Fruit fly (Drosophila melanogaster) whole organism, embryonic: ENCODE measurements around the gene corolla.

ENCODE experiments used
- Abd-B ChIP-seq: fragments of 200-800 bp; sonication (Bioruptor generic); optimal IDR thresholded peaks from 2 replicates; lab custom pipeline; 2018; ENCODE audit warnings: missing biosample characterization, mild to moderate bottlenecking, missing genetic modification characterization, moderate library complexity
- B-H2 ChIP-seq: fragments of 200-800 bp; sonication (Bioruptor generic); optimal IDR thresholded peaks from 2 replicates; lab custom pipeline; 2018; ENCODE audit warnings: missing biosample characterization, mild to moderate bottlenecking, missing genetic modification characterization
- CG10565 ChIP-seq: fragments of 200-800 bp; sonication (Bioruptor generic); optimal IDR thresholded peaks from 3 replicates; lab custom pipeline; 2016; ENCODE audit warnings: missing biosample characterization, mild to moderate bottlenecking, missing genetic modification characterization
- CG11247 ChIP-seq: fragments of 200-800 bp; sonication (Bioruptor generic); IDR thresholded peaks from 2 replicates; pipeline ENCODE4 v1.3.6; 2022; ENCODE audit warnings: missing biosample characterization, missing genetic modification characterization
- CG13296 ChIP-seq: fragments of 200-800 bp; sonication (Bioruptor generic); optimal IDR thresholded peaks from 3 replicates; lab custom pipeline; 2018; ENCODE audit warnings: missing biosample characterization, mild to moderate bottlenecking, missing genetic modification characterization
- CG13894 ChIP-seq: fragments of 200-800 bp; sonication (Bioruptor generic); optimal IDR thresholded peaks from 3 replicates; lab custom pipeline; 2018; ENCODE audit warnings: missing biosample characterization, mild to moderate bottlenecking, missing genetic modification characterization, moderate library complexity
- CG18599 ChIP-seq: fragments of 200-800 bp; sonication (Bioruptor generic); optimal IDR thresholded peaks from 3 replicates; lab custom pipeline; 2017; ENCODE audit warnings: missing biosample characterization, missing genetic modification characterization, mild to moderate bottlenecking, moderate library complexity, missing genetic modification reagents
- CG2678 ChIP-seq: fragments of 200-800 bp; sonication (Bioruptor generic); optimal IDR thresholded peaks from 3 replicates; lab custom pipeline; 2019; ENCODE audit warnings: missing biosample characterization, mild to moderate bottlenecking, missing genetic modification characterization, moderate library complexity
- CG33557 ChIP-seq: fragments of 200-800 bp; sonication (Bioruptor generic); optimal IDR thresholded peaks from 2 replicates; lab custom pipeline; 2019; ENCODE audit warnings: missing biosample characterization, mild to moderate bottlenecking, missing genetic modification characterization, moderate library complexity
- CG3847 ChIP-seq: fragments of 200-800 bp; sonication (Bioruptor generic); IDR thresholded peaks from 2 replicates; pipeline ENCODE4 v1.3.6; 2022; ENCODE audit warnings: missing biosample characterization, missing genetic modification characterization
- CG5245 ChIP-seq: fragments of 200-800 bp; sonication (Bioruptor generic); optimal IDR thresholded peaks from 3 replicates; lab custom pipeline; 2016; ENCODE audit warnings: missing biosample characterization, missing genetic modification characterization
- CG7745 ChIP-seq: fragments of 200-800 bp; sonication (Bioruptor generic); optimal IDR thresholded peaks from 2 replicates; lab custom pipeline; 2018; ENCODE audit warnings: missing biosample characterization, mild to moderate bottlenecking, missing genetic modification characterization, moderate library complexity
- CG7786 ChIP-seq: fragments of 200-800 bp; sonication (Bioruptor generic); optimal IDR thresholded peaks from 2 replicates; lab custom pipeline; 2016; ENCODE audit warnings: missing biosample characterization, missing genetic modification characterization
- CG7839 ChIP-seq: fragments of 200-800 bp; sonication (Bioruptor generic); optimal IDR thresholded peaks from 3 replicates; lab custom pipeline; 2018; ENCODE audit warnings: missing biosample characterization, mild to moderate bottlenecking, missing genetic modification characterization, moderate library complexity
- CG8944 ChIP-seq: fragments of 200-800 bp; sonication (Bioruptor generic); optimal IDR thresholded peaks from 3 replicates; lab custom pipeline; 2016; ENCODE audit warnings: missing biosample characterization, missing genetic modification characterization
- CG9876 ChIP-seq: fragments of 200-800 bp; sonication (Bioruptor generic); optimal IDR thresholded peaks from 2 replicates; lab custom pipeline; 2016; ENCODE audit warnings: missing biosample characterization, missing genetic modification characterization
- Dfd ChIP-seq, 2 experiments: fragments of >200 bp; optimal IDR thresholded peaks; 2 replicates each; lab custom pipeline; 2017; ENCODE audit warnings: missing biosample characterization in 2 of 2, missing genetic modification characterization in 2 of 2
- Dref ChIP-seq: fragments of 200-800 bp; sonication (Bioruptor generic); IDR thresholded peaks from 2 replicates; pipeline ENCODE4 v1.3.6; 2022; ENCODE audit warnings: missing biosample characterization, missing genetic modification characterization
- Fer1 ChIP-seq: fragments of 200-800 bp; sonication (Bioruptor generic); optimal IDR thresholded peaks from 2 replicates; lab custom pipeline; 2017; ENCODE audit warnings: missing biosample characterization, mild to moderate bottlenecking, missing genetic modification characterization
- Fer2 ChIP-seq: fragments of 200-800 bp; sonication (Bioruptor generic); optimal IDR thresholded peaks from 2 replicates; lab custom pipeline; 2018; ENCODE audit warnings: missing biosample characterization, mild to moderate bottlenecking, missing genetic modification characterization, moderate library complexity
- Fer3 ChIP-seq: fragments of 200-800 bp; sonication (Bioruptor generic); optimal IDR thresholded peaks from 2 replicates; lab custom pipeline; 2018; ENCODE audit warnings: missing biosample characterization, mild to moderate bottlenecking, missing genetic modification characterization, moderate library complexity
- HmgD ChIP-seq: fragments of 200-800 bp; sonication (Bioruptor generic); optimal IDR thresholded peaks from 3 replicates; lab custom pipeline; 2016; ENCODE audit warnings: missing biosample characterization, missing genetic modification characterization
- HmgZ ChIP-seq: fragments of 200-800 bp; sonication (Bioruptor generic); optimal IDR thresholded peaks from 2 replicates; lab custom pipeline; 2018; ENCODE audit warnings: missing biosample characterization, mild to moderate bottlenecking, missing genetic modification characterization
- Hr51 ChIP-seq, 2 experiments: fragments of 200-800 bp; sonication (Bioruptor generic); optimal IDR thresholded peaks; 2 replicates in 1 of 2; 3 replicates in 1 of 2; lab custom pipeline; 2016 to 2018; ENCODE audit warnings: missing biosample characterization in 2 of 2, missing genetic modification characterization in 2 of 2, mild to moderate bottlenecking in 1 of 2, moderate library complexity in 1 of 2
- Hr78 ChIP-seq, 2 experiments: fragments of 200-800 bp in 1 of 2; fragments of >200 bp in 1 of 2; sonication (Bioruptor generic) in 1 of 2; optimal IDR thresholded peaks; 2 replicates each; lab custom pipeline; 2017 to 2019; ENCODE audit warnings: missing biosample characterization in 2 of 2, missing genetic modification characterization in 2 of 2, mild to moderate bottlenecking in 1 of 2, moderate library complexity in 1 of 2
- Jarid2 ChIP-seq: fragments of 200-800 bp; sonication (Bioruptor generic); optimal IDR thresholded peaks from 3 replicates; lab custom pipeline; 2017; ENCODE audit warnings: mild to moderate bottlenecking, missing biosample characterization, missing genetic modification reagents, missing genetic modification characterization
- Optix ChIP-seq: fragments of 200-800 bp; sonication (Bioruptor generic); IDR thresholded peaks from 3 replicates; pipeline ENCODE4 v1.3.6; 2022; ENCODE audit warnings: missing biosample characterization, missing genetic modification characterization
- Rfx ChIP-seq: fragments of 200-800 bp; sonication (Bioruptor generic); IDR thresholded peaks from 2 replicates; pipeline ENCODE4 v1.3.6; 2022; ENCODE audit warnings: missing biosample characterization, missing genetic modification characterization
- Rx ChIP-seq: fragments of 200-800 bp; sonication (Bioruptor generic); IDR thresholded peaks from 2 replicates; pipeline ENCODE4 v1.3.6; 2022; ENCODE audit warnings: missing biosample characterization, missing genetic modification characterization
- Sox100B ChIP-seq: fragments of 200-800 bp; sonication (Bioruptor generic); optimal IDR thresholded peaks from 3 replicates; lab custom pipeline; 2018; ENCODE audit warnings: missing biosample characterization, mild to moderate bottlenecking, missing genetic modification characterization
- Sry-β ChIP-seq: fragments of 200-800 bp; sonication (Bioruptor generic); optimal IDR thresholded peaks from 2 replicates; lab custom pipeline; 2018; ENCODE audit warnings: missing biosample characterization, mild to moderate bottlenecking, missing genetic modification characterization, moderate library complexity
- Taf1 ChIP-seq: fragments of 200-800 bp; sonication (Bioruptor generic); IDR thresholded peaks from 2 replicates; pipeline ENCODE4 v1.3.6; 2022; ENCODE audit warnings: missing biosample characterization, missing genetic modification characterization
- ac ChIP-seq: fragments of 200-800 bp; sonication (Bioruptor generic); optimal IDR thresholded peaks from 3 replicates; lab custom pipeline; 2017; ENCODE audit warnings: missing biosample characterization, mild to moderate bottlenecking, missing genetic modification characterization
- ap ChIP-seq: fragments of 200-800 bp; sonication (Bioruptor generic); IDR thresholded peaks from 2 replicates; pipeline ENCODE4 v1.3.6; 2022; ENCODE audit warnings: missing biosample characterization, missing genetic modification characterization
- bowl ChIP-seq: fragments of 200-800 bp; sonication (Bioruptor generic); IDR thresholded peaks from 2 replicates; pipeline ENCODE4 v1.3.6; 2022; ENCODE audit warnings: missing biosample characterization, missing genetic modification characterization
- chif ChIP-seq, 2 experiments: fragments of 200-800 bp; sonication (Bioruptor generic); optimal IDR thresholded peaks; 3 replicates each; lab custom pipeline; 2016; ENCODE audit warnings: missing biosample characterization in 2 of 2, missing genetic modification characterization in 2 of 2
- corto ChIP-seq: fragments of 200-800 bp; sonication (Bioruptor generic); optimal IDR thresholded peaks from 2 replicates; lab custom pipeline; 2016; ENCODE audit warnings: missing biosample characterization, mild to moderate bottlenecking, missing genetic modification characterization, moderate library complexity
- dysf ChIP-seq: fragments of 200-800 bp; sonication (Bioruptor generic); IDR thresholded peaks from 3 replicates; pipeline ENCODE4 v1.3.6; 2022; ENCODE audit warnings: missing biosample characterization, missing genetic modification characterization
- en ChIP-seq: fragments of 200-800 bp; sonication (Bioruptor generic); optimal IDR thresholded peaks from 2 replicates; lab custom pipeline; 2016; ENCODE audit warnings: missing biosample characterization, missing genetic modification characterization
- exex ChIP-seq: fragments of 200-800 bp; sonication (Bioruptor generic); optimal IDR thresholded peaks from 4 replicates; lab custom pipeline; 2018; ENCODE audit warnings: missing biosample characterization, mild to moderate bottlenecking, missing genetic modification characterization, moderate library complexity
- fru ChIP-seq: fragments of >200 bp; optimal IDR thresholded peaks from 2 replicates; lab custom pipeline; 2017
- h ChIP-seq: fragments of >200 bp; optimal IDR thresholded peaks from 2 replicates; lab custom pipeline; 2017
- kay ChIP-seq: fragments of 200-800 bp; sonication (Bioruptor generic); optimal IDR thresholded peaks from 2 replicates; lab custom pipeline; 2016; ENCODE audit warnings: missing biosample characterization, missing genetic modification characterization
- mirr ChIP-seq: fragments of 200-800 bp; sonication (Bioruptor generic); optimal IDR thresholded peaks from 3 replicates; lab custom pipeline; 2018; ENCODE audit warnings: missing biosample characterization, mild to moderate bottlenecking, missing genetic modification characterization
- nau ChIP-seq: fragments of 200-800 bp; sonication (Bioruptor generic); optimal IDR thresholded peaks from 3 replicates; lab custom pipeline; 2017; ENCODE audit warnings: missing biosample characterization, mild to moderate bottlenecking, missing genetic modification characterization, missing genetic modification reagents
- peb ChIP-seq: fragments of 200-800 bp; sonication (Bioruptor generic); IDR thresholded peaks from 2 replicates; pipeline ENCODE4 v1.3.6; 2022; ENCODE audit warnings: missing biosample characterization, missing genetic modification characterization
- pum ChIP-seq: fragments of 200-800 bp; sonication (Bioruptor generic); optimal IDR thresholded peaks from 2 replicates; lab custom pipeline; 2016; ENCODE audit warnings: missing biosample characterization, missing genetic modification characterization
- row ChIP-seq: fragments of 200-800 bp; sonication (Bioruptor generic); IDR thresholded peaks from 3 replicates; pipeline ENCODE4 v1.3.6; 2022; ENCODE audit warnings: missing biosample characterization, missing genetic modification characterization
- sug ChIP-seq: fragments of 200-800 bp; optimal IDR thresholded peaks from 2 replicates; lab custom pipeline; 2019; ENCODE audit warnings: missing biosample characterization, mild to moderate bottlenecking, missing genetic modification characterization, moderate library complexity
- tup ChIP-seq: fragments of 200-800 bp; sonication (Bioruptor generic); optimal IDR thresholded peaks from 2 replicates; lab custom pipeline; 2016; ENCODE audit warnings: missing biosample characterization, mild to moderate bottlenecking, missing genetic modification characterization, moderate library complexity
- z ChIP-seq: fragments of 200-800 bp; sonication (Bioruptor generic); IDR thresholded peaks from 3 replicates; pipeline ENCODE4 v1.3.6; 2022; ENCODE audit warnings: missing biosample characterization, missing genetic modification characterization

corolla gene

dm6 chrX:17625833-17626232 is 6.0 kb downstream of the corolla start (continued):
- TF ChIP-seq CG18599 (GFP tag; lab: Kevin White, UChicago) (no peak), CG2678 (tag; lab: Kevin White, UChicago) (peak; percentile 43), CG7786 (GFP tag; lab: Kevin White, UChicago) (no peak), HmgD (GFP tag; lab: Kevin White, UChicago) (no peak), CG33557 (no peak), Hr51 (GFP tag; optimal IDR thresholded peaks at IDR 0.05; lab: Kevin White, UChicago) (peak in 1 of 2 experiments; percentile 23), CG3847 (GFP tag; lab: Robert Waterston, UW) (no peak), CG5245 (GFP tag; lab: Kevin White, UChicago) (no peak), Fer2 (tag; lab: Kevin White, UChicago) (no peak), Sox100B (GFP tag; lab: Kevin White, UChicago) (no peak), bowl (GFP tag; lab: Robert Waterston, UW) (no peak), CG13894 (tag; lab: Kevin White, UChicago) (peak; percentile 46), dysf (no peak), B-H2 (GFP tag; lab: Kevin White, UChicago) (peak; percentile 7), sug (peak; percentile 32), fru (lab: Kevin White, UChicago) (no peak), mirr (GFP tag; lab: Kevin White, UChicago) (peak; percentile 30), ac (GFP tag; lab: Kevin White, UChicago) (no peak), Dref (GFP tag; lab: Robert Waterston, UW) (no peak), Sry-β (GFP tag; lab: Kevin White, UChicago) (peak; percentile 79), CG13296 (GFP tag; lab: Kevin White, UChicago) (peak; percentile 11), CG10565 (GFP tag; lab: Kevin White, UChicago) (no peak), row (GFP tag; lab: Robert Waterston, UW) (peak; percentile 43; the same call in 2 of the 3 replicates), Rx (GFP tag; lab: Robert Waterston, UW) (no peak), Abd-B (GFP tag; lab: Kevin White, UChicago) (no peak), Fer1 (GFP tag; lab: Kevin White, UChicago) (no peak), Rfx (GFP tag; lab: Robert Waterston, UW) (no peak), chif (GFP tag; optimal IDR thresholded peaks at IDR 0.05; lab: Kevin White, UChicago) (no peak), HmgZ (tag; lab: Kevin White, UChicago) (no peak), CG9876 (GFP tag; lab: Kevin White, UChicago) (no peak), nau (GFP tag; lab: Kevin White, UChicago) (no peak), peb (GFP tag; lab: Robert Waterston, UW) (no peak), exex (tag; lab: Kevin White, UChicago) (peak; percentile 76)
- TF ChIP-seq, all 482 proteins: peak for 15

- peak; percentile 91 for TF ChIP-seq HmgZ (tag; lab: Kevin White, UChicago)
- TF ChIP-seq en = peak; percentile 55
- peak; percentile 91 for TF ChIP-seq CG7839 (tag; lab: Kevin White, UChicago)
- peak; percentile 54; the same call in 1 of the 2 replicates for TF ChIP-seq ap (GFP tag; lab: Robert Waterston, UW)
- TF ChIP-seq Taf1 (GFP tag; lab: Robert Waterston, UW) = peak; percentile 66; the same call in 1 of the 2 replicates
- TF ChIP-seq tup (GFP tag; lab: Kevin White, UChicago) = no peak
- peak; percentile 67 for TF ChIP-seq Jarid2 (GFP tag; lab: Kevin White, UChicago)
- peak; percentile 89 for TF ChIP-seq Fer3
- peak; percentile 72 for TF ChIP-seq CG11247 (GFP tag; lab: Robert Waterston, UW)
- peak; percentile 64; the same call in 2 of the 3 replicates for TF ChIP-seq Optix
- peak in 1 of 2 experiments; percentile 72 for TF ChIP-seq Hr78 (GFP tag; optimal IDR thresholded peaks at IDR 0.05; lab: Kevin White, UChicago)
- peak; percentile 67 for TF ChIP-seq corto (GFP tag; lab: Kevin White, UChicago)
- TF ChIP-seq z = no peak
- peak; percentile 68 for TF ChIP-seq CG8944 (GFP tag; lab: Kevin White, UChicago)
- peak; percentile 72 for TF ChIP-seq kay (GFP tag; lab: Kevin White, UChicago)
- TF ChIP-seq pum (GFP tag; lab: Kevin White, UChicago) = peak; percentile 79
- TF ChIP-seq Dfd (GFP tag; optimal IDR thresholded peaks at IDR 0.05; lab: Kevin White, UChicago) = no peak
- TF ChIP-seq h (lab: Kevin White, UChicago) = no peak
- TF ChIP-seq CG7745 (tag; lab: Kevin White, UChicago) = no peak
Observed at dm6 chrX:17624983-17625401, 6.9 kb downstream of the corolla start.
